Fruit fly (Drosophila melanogaster): ENCODE results near the gene CG3407.

CG3407 gene

dm6 chr2L:3805274-3806196 lies 7.7 kb downstream of the CG3407 start:
- TF ChIP-seq CG8301 (tag; optimal IDR thresholded peaks at IDR 0.05) (peak; percentile 22), Snoo (tag; optimal IDR thresholded peaks at IDR 0.05) (no peak), CG13204 (GFP tag; optimal IDR thresholded peaks at IDR 0.05) (no peak), Pif1A (GFP tag; optimal IDR thresholded peaks at IDR 0.05) (no peak), Ets98B (GFP tag; IDR thresholded peaks at IDR 0.05) (peak; percentile 59), D1 (tag; optimal IDR thresholded peaks at IDR 0.05) (no peak), CG17806 (tag; optimal IDR thresholded peaks at IDR 0.05) (peak; percentile 4), CG15710 (tag; optimal IDR thresholded peaks at IDR 0.05) (peak; percentile 47), CG9948 (tag; optimal IDR thresholded peaks at IDR 0.05) (peak; percentile 59), rn (GFP tag; IDR thresholded peaks at IDR 0.05) (no peak), CG8159 (tag; optimal IDR thresholded peaks at IDR 0.05) (peak; percentile 73), CG12605 (GFP tag; IDR thresholded peaks at IDR 0.05) (0 out of 2 replicates have a peak, but pooled peaks have one; percentile 22), EcR (GFP tag; optimal IDR thresholded peaks at IDR 0.05) (no peak), CG34367 (tag; optimal IDR thresholded peaks at IDR 0.05) (peak; percentile 22), CG10348 (GFP tag; IDR thresholded peaks at IDR 0.05) (no peak), CG32121 (GFP tag; IDR thresholded peaks at IDR 0.05) (0 out of 2 replicates have a peak, but pooled peaks have one; percentile 35), CG14655 (GFP tag; optimal IDR thresholded peaks at IDR 0.05) (peak; percentile 76), CG4496 (GFP tag; IDR thresholded peaks at IDR 0.05) (peak; percentile 71; the same call in 1 of the 3 replicates), gl (tag; optimal IDR thresholded peaks at IDR 0.05) (no peak), fd96Ca (GFP tag; IDR thresholded peaks at IDR 0.05) (peak; percentile 63; the same call in 2 of the 3 replicates), Pif1B (GFP tag; optimal IDR thresholded peaks at IDR 0.05) (no peak)

- TF ChIP-seq CG17806 (tag; optimal IDR thresholded peaks at IDR 0.05) = peak; percentile 100
- peak; percentile 99 for TF ChIP-seq Pif1B (GFP tag; optimal IDR thresholded peaks at IDR 0.05)
- TF ChIP-seq EcR (GFP tag; optimal IDR thresholded peaks at IDR 0.05) = peak; percentile 81
- TF ChIP-seq CG15710 (tag; optimal IDR thresholded peaks at IDR 0.05) = peak; percentile 98
- TF ChIP-seq gl (tag; optimal IDR thresholded peaks at IDR 0.05) = peak; percentile 99
- peak; percentile 100 for TF ChIP-seq CG32121 (GFP tag; IDR thresholded peaks at IDR 0.05)
- peak; percentile 89 for TF ChIP-seq Snoo (tag; optimal IDR thresholded peaks at IDR 0.05)
- TF ChIP-seq D1 (tag; optimal IDR thresholded peaks at IDR 0.05) = peak; percentile 99
- peak; percentile 99 for TF ChIP-seq Ets98B (GFP tag; IDR thresholded peaks at IDR 0.05)
- TF ChIP-seq rn (GFP tag; IDR thresholded peaks at IDR 0.05) = peak; percentile 98
- peak; percentile 100 for TF ChIP-seq Pif1A (GFP tag; optimal IDR thresholded peaks at IDR 0.05)
- TF ChIP-seq CG9948 (tag; optimal IDR thresholded peaks at IDR 0.05) = peak; percentile 100
- TF ChIP-seq CG4496 (GFP tag; IDR thresholded peaks at IDR 0.05) = peak; percentile 100
- TF ChIP-seq CG10348 (GFP tag; IDR thresholded peaks at IDR 0.05) = peak; percentile 97
- peak; percentile 100 for TF ChIP-seq CG14655 (GFP tag; optimal IDR thresholded peaks at IDR 0.05)
- TF ChIP-seq CG8159 (tag; optimal IDR thresholded peaks at IDR 0.05) = peak; percentile 99
- TF ChIP-seq CG12605 (GFP tag; IDR thresholded peaks at IDR 0.05) = peak; percentile 99
- TF ChIP-seq CG34367 (tag; optimal IDR thresholded peaks at IDR 0.05) = peak; percentile 100
- peak; percentile 100 for TF ChIP-seq CG8301 (tag; optimal IDR thresholded peaks at IDR 0.05)
- TF ChIP-seq fd96Ca (GFP tag; IDR thresholded peaks at IDR 0.05) = peak; percentile 100
- TF ChIP-seq CG13204 (GFP tag; optimal IDR thresholded peaks at IDR 0.05) = peak; percentile 96
These were observed 8.5 kb downstream of the CG3407 start for dm6 chr2L:3804641-3805273.

dm6 chr2L:3803466-3804143 lies 9.6 kb downstream of the CG3407 start, which contains the start of gene Reph:
Gene Reph (plus strand): TSS chr2L:3803545.
- peak; percentile 25 for TF ChIP-seq gl (tag; optimal IDR thresholded peaks at IDR 0.05)
- no peak for TF ChIP-seq CG10348 (GFP tag; IDR thresholded peaks at IDR 0.05)
- no peak for TF ChIP-seq CG9948 (tag; optimal IDR thresholded peaks at IDR 0.05)
- no peak for TF ChIP-seq EcR (GFP tag; optimal IDR thresholded peaks at IDR 0.05)
- no peak for TF ChIP-seq Pif1B (GFP tag; optimal IDR thresholded peaks at IDR 0.05)
- TF ChIP-seq CG15710 (tag; optimal IDR thresholded peaks at IDR 0.05) = peak; percentile 12
- TF ChIP-seq CG8159 (tag; optimal IDR thresholded peaks at IDR 0.05) = peak; percentile 19
- peak; percentile 2 for TF ChIP-seq CG13204 (GFP tag; optimal IDR thresholded peaks at IDR 0.05)
- no peak for TF ChIP-seq CG12605 (GFP tag; IDR thresholded peaks at IDR 0.05)
- TF ChIP-seq Pif1A (GFP tag; optimal IDR thresholded peaks at IDR 0.05) = no peak
- TF ChIP-seq fd96Ca (GFP tag; IDR thresholded peaks at IDR 0.05) = peak; percentile 55; the same call in 2 of the 3 replicates
- TF ChIP-seq rn (GFP tag; IDR thresholded peaks at IDR 0.05) = no peak
- no peak for TF ChIP-seq D1 (tag; optimal IDR thresholded peaks at IDR 0.05)
- TF ChIP-seq CG8301 (tag; optimal IDR thresholded peaks at IDR 0.05) = no peak
- TF ChIP-seq Ets98B (GFP tag; IDR thresholded peaks at IDR 0.05) = peak; percentile 52; the same call in 1 of the 2 replicates
- no peak for TF ChIP-seq CG17806 (tag; optimal IDR thresholded peaks at IDR 0.05)
- TF ChIP-seq CG32121 (GFP tag; IDR thresholded peaks at IDR 0.05) = peak; percentile 9; the same call in 1 of the 2 replicates
- peak; percentile 54; the same call in 2 of the 3 replicates for TF ChIP-seq CG4496 (GFP tag; IDR thresholded peaks at IDR 0.05)
- no peak for TF ChIP-seq CG34367 (tag; optimal IDR thresholded peaks at IDR 0.05)
- TF ChIP-seq Snoo (tag; optimal IDR thresholded peaks at IDR 0.05) = peak; percentile 55
- peak; percentile 14 for TF ChIP-seq CG14655 (GFP tag; optimal IDR thresholded peaks at IDR 0.05)

dm6 chr2L:3802818-3803456 lies 10.3 kb downstream of the CG3407 start:
- TF ChIP-seq Ets98B (GFP tag; IDR thresholded peaks at IDR 0.05) (peak; percentile 76), CG13204 (GFP tag; optimal IDR thresholded peaks at IDR 0.05) (no peak), CG34367 (tag; optimal IDR thresholded peaks at IDR 0.05) (peak; percentile 66), CG17806 (tag; optimal IDR thresholded peaks at IDR 0.05) (peak; percentile 76), Pif1A (GFP tag; optimal IDR thresholded peaks at IDR 0.05) (peak; percentile 42), CG14655 (GFP tag; optimal IDR thresholded peaks at IDR 0.05) (peak; percentile 79), CG32121 (GFP tag; IDR thresholded peaks at IDR 0.05) (peak; percentile 73), Snoo (tag; optimal IDR thresholded peaks at IDR 0.05) (peak; percentile 74), rn (GFP tag; IDR thresholded peaks at IDR 0.05) (no peak; the same call in 1 of the 2 replicates), EcR (GFP tag; optimal IDR thresholded peaks at IDR 0.05) (no peak), CG8301 (tag; optimal IDR thresholded peaks at IDR 0.05) (peak; percentile 49), gl (tag; optimal IDR thresholded peaks at IDR 0.05) (peak; percentile 51), D1 (tag; optimal IDR thresholded peaks at IDR 0.05) (peak; percentile 7), CG8159 (tag; optimal IDR thresholded peaks at IDR 0.05) (peak; percentile 78), CG15710 (tag; optimal IDR thresholded peaks at IDR 0.05) (peak; percentile 81), CG10348 (GFP tag; IDR thresholded peaks at IDR 0.05) (no peak), CG9948 (tag; optimal IDR thresholded peaks at IDR 0.05) (peak; percentile 76), CG12605 (GFP tag; IDR thresholded peaks at IDR 0.05) (peak; percentile 92), fd96Ca (GFP tag; IDR thresholded peaks at IDR 0.05) (0 out of 3 replicates have a peak, but pooled peaks have one; percentile 21), Pif1B (GFP tag; optimal IDR thresholded peaks at IDR 0.05) (peak; percentile 33), CG4496 (GFP tag; IDR thresholded peaks at IDR 0.05) (peak; percentile 88)
